Fruit fly (Drosophila melanogaster) Kc167 (cell line): ENCODE results near the gene Tgs1.

ENCODE experiments used
- Sin3A ChIP-seq: fragments of >200 bp; optimal IDR thresholded peaks from 2 replicates; lab custom pipeline; 2018; ENCODE audit warnings: missing external identifiers
- h ChIP-seq: fragments of >200 bp; optimal IDR thresholded peaks from 3 replicates; lab custom pipeline; 2018; ENCODE audit warnings: missing external identifiers
- insv ChIP-seq: fragments of >200 bp; optimal IDR thresholded peaks from 3 replicates; lab custom pipeline; 2018; ENCODE audit warnings: missing external identifiers
- psq ChIP-seq: fragments of >200 bp; optimal IDR thresholded peaks from 2 replicates; lab custom pipeline; 2017; ENCODE audit warnings: missing external identifiers

dm6 chr3R:18266665-18267064 lies 11.3 kb downstream of the Tgs1 start:
- TF ChIP-seq psq (lab: Kevin White, UChicago) (no peak), insv (no peak), Sin3A (lab: Kevin White, UChicago) (no peak), h (lab: Kevin White, UChicago) (no peak)
